Worm (Caenorhabditis elegans): ENCODE results near the gene F46G10.4.

- TF ChIP-seq unc-62 (GFP tag; optimal IDR thresholded peaks at IDR 0.05) (no peak), snpc-4 (tag; optimal IDR thresholded peaks at IDR 0.05) (no peak), pha-4 (tag; optimal IDR thresholded peaks at IDR 0.05) (no peak), zip-8 (tag; optimal IDR thresholded peaks at IDR 0.05) (no peak)
Measured at ce11 chrX:13322886-13323285, 11.0 kb upstream of the F46G10.4 start, which contains the start of gene F46G10.2.
